Worm (Caenorhabditis elegans) whole organism, L3 larva: Measurements from ENCODE around the gene C01B10.9.

Experiments
- ama-1 ChIP-seq: fragments of 150-350 bp; optimal IDR thresholded peaks from 2 replicates; lab custom pipeline; 2018
- lsy-12 ChIP-seq: sonication (generic microtip); optimal IDR thresholded peaks from 2 replicates; lab custom pipeline; 2016; ENCODE audit warnings: mild to moderate bottlenecking, missing genetic modification characterization, missing compliant biosample characterization
- nhr-11 ChIP-seq: fragments of 150-350 bp; optimal IDR thresholded peaks from 2 replicates; lab custom pipeline; 2014; ENCODE audit warnings: missing biosample characterization, missing genetic modification characterization
- pqm-1 ChIP-seq: fragments of 150-350 bp; optimal IDR thresholded peaks from 2 replicates; lab custom pipeline; 2017; ENCODE audit warnings: missing biosample characterization, missing genetic modification characterization, inconsistent platforms
- snpc-4 ChIP-seq: fragments of 150-350 bp; optimal IDR thresholded peaks from 2 replicates; lab custom pipeline; 2014; ENCODE audit warnings: missing biosample characterization, missing genetic modification characterization
- unc-62 ChIP-seq: fragments of 150-350 bp; sonication (generic microtip); optimal IDR thresholded peaks from 4 replicates; lab custom pipeline; 2014; ENCODE audit warnings: missing biosample characterization, missing genetic modification reagents, missing genetic modification characterization
- ztf-11 ChIP-seq: fragments of 150-350 bp; optimal IDR thresholded peaks from 2 replicates; lab custom pipeline; 2014; ENCODE audit warnings: missing biosample characterization, missing genetic modification characterization

DNA sequence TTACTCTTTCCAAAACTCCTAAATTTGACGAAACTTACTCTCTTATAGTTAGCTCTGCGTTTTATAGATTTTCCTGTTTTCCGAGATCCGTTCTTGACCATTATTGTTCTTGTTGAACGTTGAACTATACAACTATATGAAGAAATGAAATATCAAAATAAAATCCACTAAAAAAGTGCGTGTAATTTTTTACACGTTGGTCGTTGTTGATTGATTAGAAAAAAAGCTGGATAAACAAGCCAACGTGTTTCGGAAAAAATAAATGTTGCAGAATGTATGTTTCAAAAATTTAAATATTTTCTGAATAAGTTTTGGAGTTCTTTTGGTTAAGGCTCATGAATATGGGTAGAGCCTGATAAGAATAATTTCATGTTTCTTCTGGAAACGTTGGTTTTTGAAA lies 35.9 kb downstream of the C01B10.9 start, which contains the start of gene Y73B6A.1:
- no peak for TF ChIP-seq unc-62 (GFP tag; lab: Kevin White, UChicago)
- TF ChIP-seq ztf-11 (tag; lab: Kevin White, UChicago): no peak
- no peak for TF ChIP-seq nhr-11 (tag; lab: Kevin White, UChicago)
- no peak for TF ChIP-seq snpc-4 (tag; lab: Kevin White, UChicago)
- no peak for TF ChIP-seq ama-1 (lab: Kevin White, UChicago)
- no peak for TF ChIP-seq lsy-12
- no peak for TF ChIP-seq pqm-1 (tag; lab: Kevin White, UChicago)
